Worm (Caenorhabditis elegans) whole organism, young adult: ENCODE data around the gene Y41E3.6.
"Not testable (repeated sequence)": the region's sequence is repeated elsewhere in the genome, so short reads cannot be mapped to it uniquely, and the experiment has no call there.

Experiments used
- B0035.1 ChIP-seq: sonication (generic microtip); optimal IDR thresholded peaks from 2 replicates; lab custom pipeline; 2016; ENCODE audit warnings: missing genetic modification characterization, mild to moderate bottlenecking, missing compliant biosample characterization, missing genotype, missing genetic modification reagents
- D2030.7 ChIP-seq: fragments of 200-800 bp; sonication (Bioruptor generic); IDR thresholded peaks from 2 replicates; pipeline ENCODE4 v1.3.6; 2022; ENCODE audit warnings: missing genetic modification reagents, missing genetic modification characterization, missing compliant biosample characterization
- F33H1.4 ChIP-seq: fragments of 200-800 bp; sonication (Bioruptor generic); IDR thresholded peaks from 2 replicates; pipeline ENCODE4 v1.3.6; 2022; ENCODE audit warnings: missing genetic modification reagents, missing genetic modification characterization, missing compliant biosample characterization
- F57C9.4 ChIP-seq: sonication (generic microtip); optimal IDR thresholded peaks from 2 replicates; lab custom pipeline; 2017; ENCODE audit warnings: mild to moderate bottlenecking, missing genetic modification characterization, missing compliant biosample characterization
- Y56A3A.18 ChIP-seq: fragments of 200-800 bp; sonication (Bioruptor generic); IDR thresholded peaks from 2 replicates; pipeline ENCODE4 v1.3.6; 2022; ENCODE audit warnings: missing genetic modification reagents, missing genetic modification characterization, missing compliant biosample characterization
- Y95B8A.8 ChIP-seq: fragments of 200-800 bp; sonication (Bioruptor generic); IDR thresholded peaks from 2 replicates; pipeline ENCODE4 v1.3.6; 2022; ENCODE audit warnings: missing genetic modification reagents, missing genetic modification characterization, missing compliant biosample characterization
- ama-1 ChIP-seq, 3 experiments: fragments of 150-350 bp in 1 of 3; sonication (generic microtip) in 2 of 3; optimal IDR thresholded peaks; 2 replicates each; lab custom pipeline; 2014 to 2018; ENCODE audit warnings: missing biosample characterization in 2 of 3, missing genetic modification characterization in 2 of 3, missing genetic modification reagents in 2 of 3
- attf-6 ChIP-seq: fragments of 200-800 bp; sonication (Bioruptor generic); IDR thresholded peaks from 2 replicates; pipeline ENCODE4 v1.3.6; 2022; ENCODE audit warnings: missing genetic modification reagents, missing genetic modification characterization, missing compliant biosample characterization
- ccch-3 ChIP-seq: fragments of 200-800 bp; sonication (Bioruptor generic); optimal IDR thresholded peaks from 2 replicates; lab custom pipeline; 2018; ENCODE audit warnings: mild to moderate bottlenecking, missing genetic modification characterization, missing compliant biosample characterization
- cebp-2 ChIP-seq: fragments of 200-800 bp; sonication (Bioruptor generic); IDR thresholded peaks from 2 replicates; pipeline ENCODE4 v1.3.6; 2022; ENCODE audit warnings: missing genetic modification characterization, missing compliant biosample characterization
- ceh-91 ChIP-seq: fragments of 200-800 bp; sonication (Bioruptor generic); IDR thresholded peaks from 2 replicates; pipeline ENCODE4 v1.3.6; 2022; ENCODE audit warnings: missing genetic modification reagents, missing genetic modification characterization, missing compliant biosample characterization
- dpff-1 ChIP-seq: sonication (generic microtip); optimal IDR thresholded peaks from 2 replicates; lab custom pipeline; 2017; ENCODE audit warnings: mild to moderate bottlenecking, missing genetic modification characterization, missing compliant biosample characterization
- dpl-1 ChIP-seq: fragments of 150-350 bp; optimal IDR thresholded peaks from 2 replicates; lab custom pipeline; 2014; ENCODE audit warnings: missing biosample characterization, missing genetic modification reagents, missing genetic modification characterization
- efl-1 ChIP-seq: fragments of 150-350 bp; optimal IDR thresholded peaks from 2 replicates; lab custom pipeline; 2014; ENCODE audit warnings: missing biosample characterization, missing genetic modification reagents, missing genetic modification characterization
- egl-44 ChIP-seq: fragments of 200-800 bp; sonication (Bioruptor generic); IDR thresholded peaks from 2 replicates; pipeline ENCODE4 v1.3.6; 2022; ENCODE audit warnings: missing genetic modification reagents, missing genetic modification characterization, missing compliant biosample characterization
- fkh-3 ChIP-seq: sonication (generic microtip); optimal IDR thresholded peaks from 2 replicates; lab custom pipeline; 2016; ENCODE audit warnings: mild to moderate bottlenecking, missing genetic modification characterization, missing compliant biosample characterization
- hmg-1.2 ChIP-seq: fragments of 200-800 bp; sonication (Bioruptor generic); IDR thresholded peaks from 2 replicates; pipeline ENCODE4 v1.3.6; 2022; ENCODE audit warnings: missing genetic modification reagents, missing genetic modification characterization, missing compliant biosample characterization
- hsf-1 ChIP-seq: fragments of 200-800 bp; sonication (Bioruptor generic); IDR thresholded peaks from 2 replicates; pipeline ENCODE4 v1.3.6; 2022; ENCODE audit warnings: missing genetic modification reagents, missing genetic modification characterization, missing compliant biosample characterization
- lin-35 ChIP-seq, 3 experiments: fragments of 150-350 bp in 2 of 3; sonication (generic microtip) in 1 of 3; optimal IDR thresholded peaks; 2 replicates each; lab custom pipeline; 2014 to 2018; ENCODE audit warnings: missing biosample characterization in 3 of 3, missing genetic modification characterization in 3 of 3, missing genetic modification reagents in 3 of 3
- lin-40 ChIP-seq: sonication (generic microtip); optimal IDR thresholded peaks from 2 replicates; lab custom pipeline; 2016; ENCODE audit warnings: missing genetic modification characterization, mild to moderate bottlenecking, missing compliant biosample characterization, missing genotype, missing genetic modification reagents
- lin-54 ChIP-seq: fragments of 200-800 bp; sonication (Bioruptor generic); optimal IDR thresholded peaks from 2 replicates; lab custom pipeline; 2018; ENCODE audit warnings: mild to moderate bottlenecking, missing genetic modification characterization, missing compliant biosample characterization
- lir-1 ChIP-seq: fragments of 200-800 bp; sonication (Bioruptor generic); conservative IDR thresholded peaks from 2 replicates; pipeline ENCODE4 v1.3.6; 2022; ENCODE audit warnings: missing genetic modification reagents, missing genetic modification characterization, missing compliant biosample characterization
- madf-3 ChIP-seq: fragments of 200-800 bp; sonication (Bioruptor generic); IDR thresholded peaks from 2 replicates; pipeline ENCODE4 v1.3.6; 2022; ENCODE audit warnings: missing genetic modification reagents, missing genetic modification characterization, missing compliant biosample characterization
- madf-6 ChIP-seq: fragments of 200-800 bp; sonication (Bioruptor generic); IDR thresholded peaks from 2 replicates; pipeline ENCODE4 v1.3.6; 2022; ENCODE audit warnings: missing genetic modification reagents, missing genetic modification characterization, missing compliant biosample characterization
- madf-8 ChIP-seq: fragments of 200-800 bp; sonication (Bioruptor generic); conservative IDR thresholded peaks from 2 replicates; pipeline ENCODE4 v1.3.6; 2022; ENCODE audit warnings: missing genetic modification reagents, missing genetic modification characterization, missing compliant biosample characterization
- mcd-1 ChIP-seq: fragments of 200-800 bp; sonication (Bioruptor generic); IDR thresholded peaks from 2 replicates; pipeline ENCODE4 v1.3.6; 2022; ENCODE audit warnings: missing genetic modification reagents, missing genetic modification characterization, missing compliant biosample characterization
- nfyb-1 ChIP-seq: fragments of 200-800 bp; sonication (Bioruptor generic); IDR thresholded peaks from 2 replicates; pipeline ENCODE4 v1.3.6; 2022; ENCODE audit warnings: missing genetic modification reagents, missing genetic modification characterization, missing compliant biosample characterization
- nhr-179 ChIP-seq: sonication (generic microtip); optimal IDR thresholded peaks from 2 replicates; lab custom pipeline; 2016; ENCODE audit warnings: mild to moderate bottlenecking, missing genetic modification characterization, missing compliant biosample characterization
- nhr-80 ChIP-seq: sonication (generic microtip); optimal IDR thresholded peaks from 2 replicates; lab custom pipeline; 2016; ENCODE audit warnings: missing genetic modification characterization, missing compliant biosample characterization
- pbrm-1 ChIP-seq: fragments of 200-800 bp; sonication (Bioruptor generic); IDR thresholded peaks from 2 replicates; pipeline ENCODE4 v1.3.6; 2022; ENCODE audit warnings: missing genetic modification reagents, missing genetic modification characterization, missing compliant biosample characterization
- pha-4 ChIP-seq: fragments of 150-350 bp; sonication (generic microtip); optimal IDR thresholded peaks from 2 replicates; lab custom pipeline; 2014; ENCODE audit warnings: missing biosample characterization, missing genetic modification reagents, missing genetic modification characterization
- rcor-1 ChIP-seq: fragments of 200-800 bp; sonication (Bioruptor generic); IDR thresholded peaks from 2 replicates; pipeline ENCODE4 v1.3.6; 2022; ENCODE audit warnings: missing genetic modification reagents, missing genetic modification characterization, missing compliant biosample characterization
- rpc-1 ChIP-seq, 2 experiments: fragments of 150-350 bp in 1 of 2; sonication (generic microtip) in 1 of 2; optimal IDR thresholded peaks; 2 replicates each; lab custom pipeline; 2014 to 2018; ENCODE audit warnings: missing biosample characterization in 1 of 2, missing genetic modification characterization in 1 of 2, missing genetic modification reagents in 1 of 2, missing genotype in 1 of 2
- snpc-1.1 ChIP-seq: sonication (generic microtip); optimal IDR thresholded peaks from 2 replicates; lab custom pipeline; 2017; ENCODE audit warnings: missing genetic modification characterization, mild to moderate bottlenecking, missing compliant biosample characterization, antibody characterized with exemption, moderate library complexity, missing genotype, missing genetic modification reagents; ENCODE audit not compliant: insufficient read depth
- snpc-1.3 ChIP-seq: sonication (generic microtip); optimal IDR thresholded peaks from 2 replicates; lab custom pipeline; 2017; ENCODE audit warnings: missing genetic modification characterization, mild to moderate bottlenecking, missing compliant biosample characterization, antibody characterized with exemption, moderate library complexity, missing genotype, missing genetic modification reagents; ENCODE audit not compliant: insufficient read depth
- snpc-3.4 ChIP-seq: sonication (generic microtip); optimal IDR thresholded peaks from 2 replicates; lab custom pipeline; 2017; ENCODE audit warnings: missing genetic modification characterization, mild to moderate bottlenecking, missing compliant biosample characterization, antibody characterized with exemption, moderate library complexity, missing genotype, missing genetic modification reagents
- snpc-4 ChIP-seq, 5 experiments: fragments of 150-350 bp in 1 of 5; sonication (generic microtip) in 4 of 5; optimal IDR thresholded peaks; 2 replicates each; lab custom pipeline; 2014 to 2018; ENCODE audit warnings: missing genetic modification characterization in 5 of 5, missing biosample characterization in 3 of 5, antibody characterized with exemption in 2 of 5, mild to moderate bottlenecking in 2 of 5, missing compliant biosample characterization in 2 of 5, missing genotype in 2 of 5, moderate library complexity in 2 of 5, missing genetic modification reagents in 1 of 5
- tbp1 ChIP-seq: fragments of 200-800 bp; sonication (Bioruptor generic); optimal IDR thresholded peaks from 2 replicates; lab custom pipeline; 2018; ENCODE audit warnings: mild to moderate bottlenecking, missing genetic modification characterization, missing compliant biosample characterization
- tlf-1 ChIP-seq: fragments of 200-800 bp; sonication (Bioruptor generic); optimal IDR thresholded peaks from 2 replicates; lab custom pipeline; 2018; ENCODE audit warnings: mild to moderate bottlenecking, missing genetic modification characterization, missing compliant biosample characterization
- ztf-28 ChIP-seq: fragments of 200-800 bp; sonication (Bioruptor generic); IDR thresholded peaks from 2 replicates; pipeline ENCODE4 v1.3.6; 2022; ENCODE audit warnings: missing genetic modification reagents, missing genetic modification characterization, missing compliant biosample characterization

Y41E3.6 gene

ce11 chrIV:15006494-15006893 lies at the start of gene Y41E3.6:
TSS of gene Y41E3.6 (plus strand) at chrIV:15006794.
- TF ChIP-seq nfyb-1 (GFP tag; lab: Robert Waterston, UW); ceh-91; dpff-1 (tag; lab: Kevin White, UChicago): not testable (repeated sequence)

- TF ChIP-seq Y95B8A.8 (GFP tag; lab: Robert Waterston, UW) (0 out of 2 replicates have a peak, but pooled peaks have one; percentile 60), nhr-80 (tag; lab: Kevin White, UChicago) (no peak), ama-1 (optimal IDR thresholded peaks at IDR 0.05; lab: Kevin White, UChicago) (no peak), ama-1 (GFP tag; optimal IDR thresholded peaks at IDR 0.05; lab: Kevin White, UChicago) (peak in 1 of 2 experiments; percentile 20), pbrm-1 (0 out of 2 replicates have a peak, but pooled peaks have one; percentile 45), lin-40 (tag; lab: Kevin White, UChicago) (no peak), hmg-1.2 (GFP tag; lab: Robert Waterston, UW) (0 out of 2 replicates have a peak, but pooled peaks have one; percentile 24), lin-54 (GFP tag; lab: Kevin White, UChicago) (peak; percentile 32), F57C9.4 (tag; lab: Kevin White, UChicago) (no peak), Y56A3A.18 (GFP tag; lab: Robert Waterston, UW) (no peak; the same call in 1 of the 2 replicates), cebp-2 (GFP tag; lab: Robert Waterston, UW) (no peak), snpc-1.3 (tag; lab: Kevin White, UChicago) (peak; percentile 12), madf-3 (GFP tag; lab: Robert Waterston, UW) (peak; percentile 57; the same call in 1 of the 2 replicates), tbp1 (GFP tag; lab: Kevin White, UChicago) (peak; percentile 14), fkh-3 (tag; lab: Kevin White, UChicago) (no peak), B0035.1 (tag; lab: Kevin White, UChicago) (no peak), snpc-4 (GFP tag; optimal IDR thresholded peaks at IDR 0.05; lab: Kevin White, UChicago) (peak; percentile 43), snpc-4 (tag; optimal IDR thresholded peaks at IDR 0.05; lab: Kevin White, UChicago) (peak in 1 of 4 experiments; percentile 87), mcd-1 (GFP tag; lab: Robert Waterston, UW) (peak; percentile 54), pha-4 (tag; lab: Kevin White, UChicago) (no peak), attf-6 (GFP tag; lab: Robert Waterston, UW) (peak; percentile 96), madf-6 (0 out of 2 replicates have a peak, but pooled peaks have one; percentile 32), F33H1.4 (GFP tag; lab: Robert Waterston, UW) (0 out of 2 replicates have a peak, but pooled peaks have one; percentile 8), nhr-179 (tag; lab: Kevin White, UChicago) (no peak), D2030.7 (GFP tag; lab: Robert Waterston, UW) (0 out of 2 replicates have a peak, but pooled peaks have one; percentile 24), hsf-1 (GFP tag; lab: Robert Waterston, UW) (peak; percentile 65), madf-8 (GFP tag; lab: Robert Waterston, UW) (no peak)
Observed at ce11 chrIV:14958551-14958950, 48.0 kb upstream of the Y41E3.6 start, which contains the start of gene Y41E3.1. TSS of gene Y41E3.1 (minus strand) at chrIV:14958874.

- TF ChIP-seq nhr-80 (tag; lab: Kevin White, UChicago) (peak; percentile 44), rpc-1 (optimal IDR thresholded peaks at IDR 0.05; lab: Kevin White, UChicago) (no peak), rpc-1 (tag; optimal IDR thresholded peaks at IDR 0.05; lab: Kevin White, UChicago) (no peak), rcor-1 (peak; percentile 62), D2030.7 (GFP tag; lab: Robert Waterston, UW) (peak; percentile 59; the same call in 1 of the 2 replicates), hsf-1 (GFP tag; lab: Robert Waterston, UW) (0 out of 2 replicates have a peak, but pooled peaks have one; percentile 6), snpc-4 (GFP tag; optimal IDR thresholded peaks at IDR 0.05; lab: Kevin White, UChicago) (peak; percentile 94), snpc-4 (tag; optimal IDR thresholded peaks at IDR 0.05; lab: Kevin White, UChicago) (peak; percentile 34 to 97 (median 95)), dpl-1 (GFP tag; lab: Kevin White, UChicago) (peak; percentile 88), efl-1 (GFP tag; lab: Kevin White, UChicago) (peak; percentile 83), ccch-3 (no peak), egl-44 (no peak), lin-35 (GFP tag; optimal IDR thresholded peaks at IDR 0.05; lab: Kevin White, UChicago) (peak in 2 of 3 experiments; percentile 62 to 86), tlf-1 (GFP tag; lab: Kevin White, UChicago) (peak; percentile 11), snpc-1.3 (tag; lab: Kevin White, UChicago) (peak; percentile 76), lir-1 (GFP tag; lab: Robert Waterston, UW) (no peak), lin-54 (GFP tag; lab: Kevin White, UChicago) (peak; percentile 91), snpc-1.1 (peak; percentile 39), snpc-3.4 (tag; lab: Kevin White, UChicago) (peak; percentile 33), hmg-1.2 (GFP tag; lab: Robert Waterston, UW) (peak; percentile 78), ztf-28 (GFP tag; lab: Robert Waterston, UW) (no peak), Y95B8A.8 (GFP tag; lab: Robert Waterston, UW) (no peak), nfyb-1 (GFP tag; lab: Robert Waterston, UW) (peak; percentile 12; the same call in 1 of the 2 replicates)
Observed at ce11 chrIV:14959375-14959774, 47.2 kb upstream of the Y41E3.6 start.
